Fruit fly (Drosophila melanogaster) whole organism, embryonic: Measurements from ENCODE around the gene wuho.

Experiments used
- ATbp ChIP-seq: fragments of 200-800 bp; sonication (Bioruptor generic); optimal IDR thresholded peaks from 2 replicates; lab custom pipeline; 2017; ENCODE audit warnings: missing biosample characterization, mild to moderate bottlenecking, missing genetic modification characterization, missing genetic modification reagents
- C15 ChIP-seq: fragments of 200-800 bp; sonication (Bioruptor generic); IDR thresholded peaks from 3 replicates; pipeline ENCODE4 v1.3.6; 2022; ENCODE audit warnings: missing biosample characterization, missing genetic modification characterization
- CG1024 ChIP-seq: fragments of 200-800 bp; sonication (Bioruptor generic); IDR thresholded peaks from 2 replicates; pipeline ENCODE4 v1.3.6; 2022; ENCODE audit warnings: missing biosample characterization, missing genetic modification characterization
- CG10321 ChIP-seq: fragments of 200-800 bp; sonication (Bioruptor generic); IDR thresholded peaks from 2 replicates; pipeline ENCODE4 v1.3.6; 2022; ENCODE audit warnings: missing biosample characterization, missing genetic modification characterization
- CG10565 ChIP-seq: fragments of 200-800 bp; sonication (Bioruptor generic); optimal IDR thresholded peaks from 3 replicates; lab custom pipeline; 2016; ENCODE audit warnings: missing biosample characterization, mild to moderate bottlenecking, missing genetic modification characterization
- CG10979 ChIP-seq: fragments of 200-800 bp; sonication (Bioruptor generic); optimal IDR thresholded peaks from 2 replicates; lab custom pipeline; 2018; ENCODE audit warnings: missing biosample characterization, mild to moderate bottlenecking, missing genetic modification characterization, moderate library complexity
- CG11696 ChIP-seq: fragments of 200-800 bp; sonication (Bioruptor generic); IDR thresholded peaks from 2 replicates; pipeline ENCODE4 v1.3.6; 2022; ENCODE audit warnings: missing biosample characterization, missing genetic modification characterization
- CG11723 ChIP-seq: fragments of 200-800 bp; sonication (Bioruptor generic); optimal IDR thresholded peaks from 2 replicates; lab custom pipeline; 2017; ENCODE audit warnings: missing biosample characterization, mild to moderate bottlenecking, missing genetic modification characterization
- CG12155 ChIP-seq: fragments of 200-800 bp; sonication (Bioruptor generic); optimal IDR thresholded peaks from 3 replicates; lab custom pipeline; 2016; ENCODE audit warnings: missing biosample characterization, missing genetic modification characterization
- CG1233 ChIP-seq: fragments of 200-800 bp; sonication (Bioruptor generic); optimal IDR thresholded peaks from 4 replicates; lab custom pipeline; 2018; ENCODE audit warnings: missing biosample characterization, mild to moderate bottlenecking, missing genetic modification characterization
- CG12942 ChIP-seq: fragments of 200-800 bp; sonication (Bioruptor generic); optimal IDR thresholded peaks from 3 replicates; lab custom pipeline; 2016; ENCODE audit warnings: missing biosample characterization, missing genetic modification characterization
- CG13775 ChIP-seq: fragments of 200-800 bp; sonication (Bioruptor generic); optimal IDR thresholded peaks from 3 replicates; lab custom pipeline; 2017; ENCODE audit warnings: missing biosample characterization, mild to moderate bottlenecking, missing genetic modification characterization
- CG14965 ChIP-seq: fragments of 200-800 bp; sonication (Bioruptor generic); optimal IDR thresholded peaks from 2 replicates; lab custom pipeline; 2016; ENCODE audit warnings: missing biosample characterization, missing genetic modification characterization, borderline replicate concordance
- CG15073 ChIP-seq: fragments of 200-800 bp; sonication (Bioruptor generic); optimal IDR thresholded peaks from 2 replicates; lab custom pipeline; 2016; ENCODE audit warnings: missing biosample characterization, missing genetic modification characterization
- CG1529 ChIP-seq: fragments of 200-800 bp; sonication (Bioruptor generic); optimal IDR thresholded peaks from 3 replicates; lab custom pipeline; 2018; ENCODE audit warnings: missing biosample characterization, missing genetic modification characterization
- CG17568 ChIP-seq: fragments of 200-800 bp; sonication (Bioruptor generic); optimal IDR thresholded peaks from 2 replicates; lab custom pipeline; 2018; ENCODE audit warnings: missing biosample characterization, mild to moderate bottlenecking, missing genetic modification characterization, moderate library complexity
- CG17912 ChIP-seq: fragments of 200-800 bp; sonication (Bioruptor generic); optimal IDR thresholded peaks from 2 replicates; lab custom pipeline; 2018; ENCODE audit warnings: missing biosample characterization, mild to moderate bottlenecking, missing genetic modification characterization
- CG18011 ChIP-seq: fragments of 200-800 bp; sonication (Bioruptor generic); optimal IDR thresholded peaks from 2 replicates; lab custom pipeline; 2017; ENCODE audit warnings: missing biosample characterization, missing genetic modification characterization, mild to moderate bottlenecking, moderate library complexity, missing genotype
- CG3065 ChIP-seq: fragments of 200-800 bp; sonication (Bioruptor generic); optimal IDR thresholded peaks from 2 replicates; lab custom pipeline; 2016; ENCODE audit warnings: missing biosample characterization, missing genetic modification characterization
- CG31365 ChIP-seq: fragments of 200-800 bp; sonication (Bioruptor generic); optimal IDR thresholded peaks from 2 replicates; lab custom pipeline; 2018; ENCODE audit warnings: missing biosample characterization, mild to moderate bottlenecking, missing genetic modification characterization
- CG34224 ChIP-seq: fragments of 200-800 bp; sonication (Bioruptor generic); IDR thresholded peaks from 3 replicates; pipeline ENCODE4 v1.3.6; 2022; ENCODE audit warnings: missing biosample characterization, missing genetic modification characterization; ENCODE audit not compliant: partially characterized antibody
- CG7963 ChIP-seq: fragments of 200-800 bp; sonication (Bioruptor generic); IDR thresholded peaks from 3 replicates; pipeline ENCODE4 v1.3.6; 2022; ENCODE audit warnings: missing biosample characterization, missing genetic modification characterization; ENCODE audit not compliant: partially characterized antibody
- CG8388 ChIP-seq: fragments of 200-800 bp; sonication (Bioruptor generic); optimal IDR thresholded peaks from 2 replicates; lab custom pipeline; 2019; ENCODE audit warnings: missing biosample characterization, mild to moderate bottlenecking, missing genetic modification characterization, moderate library complexity
- Chrac-16 ChIP-seq: fragments of 200-800 bp; sonication (Bioruptor generic); optimal IDR thresholded peaks from 3 replicates; lab custom pipeline; 2016; ENCODE audit warnings: missing biosample characterization, missing genetic modification characterization
- Dek ChIP-seq: fragments of 200-800 bp; sonication (Bioruptor generic); optimal IDR thresholded peaks from 3 replicates; lab custom pipeline; 2019; ENCODE audit warnings: missing biosample characterization, mild to moderate bottlenecking, missing genetic modification characterization, moderate library complexity
- Doc3 ChIP-seq: fragments of 200-800 bp; sonication (Bioruptor generic); IDR thresholded peaks from 3 replicates; pipeline ENCODE4 v1.3.6; 2022; ENCODE audit warnings: missing biosample characterization, missing genetic modification characterization; ENCODE audit not compliant: partially characterized antibody
- Gsc ChIP-seq: fragments of 200-800 bp; sonication (Bioruptor generic); IDR thresholded peaks from 2 replicates; pipeline ENCODE4 v1.3.6; 2022; ENCODE audit warnings: missing biosample characterization, missing genetic modification characterization
- H15 ChIP-seq: fragments of 200-800 bp; sonication (Bioruptor generic); IDR thresholded peaks from 3 replicates; pipeline ENCODE4 v1.3.6; 2022; ENCODE audit warnings: missing biosample characterization, missing genetic modification characterization
- Hr39 ChIP-seq: fragments of >200 bp; optimal IDR thresholded peaks from 2 replicates; lab custom pipeline; 2017
- Med ChIP-seq: fragments of 200-800 bp; sonication (Bioruptor generic); peaks from one replicate; lab custom pipeline; 2016; ENCODE audit warnings: missing biosample characterization, missing genetic modification characterization, mild to moderate bottlenecking, inconsistent platforms, moderate library complexity
- Mes4 ChIP-seq: fragments of 200-800 bp; sonication (Bioruptor generic); optimal IDR thresholded peaks from 2 replicates; lab custom pipeline; 2016; ENCODE audit warnings: missing biosample characterization, missing genetic modification characterization
- Neu2 ChIP-seq: fragments of 200-800 bp; sonication (Bioruptor generic); optimal IDR thresholded peaks from 3 replicates; lab custom pipeline; 2016; ENCODE audit warnings: missing biosample characterization, missing genetic modification characterization, borderline replicate concordance
- Poxn ChIP-seq: fragments of 200-800 bp; sonication (Bioruptor generic); IDR thresholded peaks from 2 replicates; pipeline ENCODE4 v1.3.6; 2022; ENCODE audit warnings: missing biosample characterization, missing genetic modification characterization
- Sry-δ ChIP-seq: fragments of 200-800 bp; sonication (Bioruptor generic); optimal IDR thresholded peaks from 2 replicates; lab custom pipeline; 2016; ENCODE audit warnings: missing biosample characterization, missing genetic modification characterization
- Vsx1 ChIP-seq: fragments of 200-800 bp; sonication (Bioruptor generic); optimal IDR thresholded peaks from 2 replicates; lab custom pipeline; 2017; ENCODE audit warnings: missing biosample characterization, mild to moderate bottlenecking, missing genetic modification characterization, missing genetic modification reagents
- bbx ChIP-seq: fragments of 200-800 bp; sonication (Bioruptor generic); IDR thresholded peaks from 2 replicates; pipeline ENCODE4 v1.3.6; 2022; ENCODE audit warnings: missing biosample characterization, missing genetic modification characterization; ENCODE audit not compliant: partially characterized antibody
- br ChIP-seq: fragments of >200 bp; optimal IDR thresholded peaks from 2 replicates; lab custom pipeline; 2017
- cg ChIP-seq: fragments of 200-800 bp; sonication (Bioruptor generic); optimal IDR thresholded peaks from 3 replicates; lab custom pipeline; 2019; ENCODE audit warnings: missing biosample characterization, mild to moderate bottlenecking, missing genetic modification characterization, moderate library complexity
- corto ChIP-seq: fragments of 200-800 bp; sonication (Bioruptor generic); optimal IDR thresholded peaks from 2 replicates; lab custom pipeline; 2016; ENCODE audit warnings: missing biosample characterization, mild to moderate bottlenecking, missing genetic modification characterization, moderate library complexity
- crc ChIP-seq: fragments of 200-800 bp; sonication (Bioruptor generic); optimal IDR thresholded peaks from 2 replicates; lab custom pipeline; 2016; ENCODE audit warnings: missing biosample characterization, missing genetic modification characterization
- dmrt99B ChIP-seq: fragments of 200-800 bp; sonication (Bioruptor generic); optimal IDR thresholded peaks from 2 replicates; lab custom pipeline; 2018; ENCODE audit warnings: missing biosample characterization, mild to moderate bottlenecking, missing genetic modification characterization, moderate library complexity
- ewg ChIP-seq: fragments of 200-800 bp; sonication (Bioruptor generic); optimal IDR thresholded peaks from 3 replicates; lab custom pipeline; 2017; ENCODE audit warnings: mild to moderate bottlenecking, missing biosample characterization, missing genetic modification reagents, missing genetic modification characterization
- gce ChIP-seq: fragments of 200-800 bp; sonication (Bioruptor generic); IDR thresholded peaks from 3 replicates; pipeline ENCODE4 v1.3.6; 2022; ENCODE audit warnings: missing biosample characterization, missing genetic modification characterization
- klu ChIP-seq: fragments of 200-800 bp; sonication (Bioruptor generic); IDR thresholded peaks from 2 replicates; pipeline ENCODE4 v1.3.6; 2022; ENCODE audit warnings: missing biosample characterization, missing genetic modification characterization
- lbe ChIP-seq: fragments of 200-800 bp; sonication (Bioruptor generic); optimal IDR thresholded peaks from 2 replicates; lab custom pipeline; 2016; ENCODE audit warnings: missing biosample characterization, mild to moderate bottlenecking, missing genetic modification characterization
- nmo ChIP-seq: fragments of 200-800 bp; sonication (Bioruptor generic); optimal IDR thresholded peaks from 2 replicates; lab custom pipeline; 2018; ENCODE audit warnings: missing biosample characterization, mild to moderate bottlenecking, missing genetic modification characterization, moderate library complexity
- seq ChIP-seq: fragments of 200-800 bp; sonication (Bioruptor generic); IDR thresholded peaks from 2 replicates; pipeline ENCODE4 v1.3.6; 2022; ENCODE audit warnings: missing biosample characterization, missing genetic modification characterization
- tio ChIP-seq: fragments of 200-800 bp; sonication (Bioruptor generic); optimal IDR thresholded peaks from 2 replicates; lab custom pipeline; 2017; ENCODE audit warnings: missing biosample characterization, missing genetic modification characterization, inconsistent platforms
- vfl ChIP-seq: fragments of 200-800 bp; sonication (Bioruptor generic); optimal IDR thresholded peaks from 2 replicates; lab custom pipeline; 2016; ENCODE audit warnings: missing biosample characterization, missing genetic modification characterization
- zfh2 ChIP-seq: fragments of 200-800 bp; sonication (Bioruptor generic); optimal IDR thresholded peaks from 2 replicates; lab custom pipeline; 2016; ENCODE audit warnings: missing biosample characterization, missing genetic modification characterization

The wuho gene

dm6 chrX:6330369-6330949 lies 42.6 kb downstream of the wuho start, which contains the start of gene CG42240 (continued):
- TF ChIP-seq crc, result peak; percentile 41
- no peak for TF ChIP-seq Poxn (GFP tag; lab: Robert Waterston, UW)
- TF ChIP-seq CG13775, result peak; percentile 88
- TF ChIP-seq Hr39 (lab: Kevin White, UChicago), result no peak
- peak; percentile 93 for TF ChIP-seq CG1529 (GFP tag; lab: Kevin White, UChicago)
- peak; percentile 29; the same call in 1 of the 2 replicates for TF ChIP-seq Gsc (GFP tag; lab: Robert Waterston, UW)
- TF ChIP-seq CG7963, result no peak
- peak; percentile 84 for TF ChIP-seq seq (GFP tag; lab: Robert Waterston, UW)
- peak; percentile 73 for TF ChIP-seq CG3065
- peak; percentile 46 for TF ChIP-seq zfh2 (GFP tag; lab: Kevin White, UChicago)
- TF ChIP-seq C15 (GFP tag; lab: Robert Waterston, UW), result 0 out of 3 replicates have a peak, but pooled peaks have one; percentile 49
- no peak for TF ChIP-seq CG11696 (GFP tag; lab: Robert Waterston, UW)
- no peak for TF ChIP-seq bbx (GFP tag; lab: Robert Waterston, UW)
- TF ChIP-seq CG10321 (GFP tag; lab: Robert Waterston, UW), result no peak
- TF ChIP-seq CG15073 (GFP tag; lab: Kevin White, UChicago), result peak; percentile 31
- peak; percentile 78 for TF ChIP-seq Vsx1 (GFP tag; lab: Kevin White, UChicago)
- peak; percentile 81 for TF ChIP-seq lbe (GFP tag; lab: Kevin White, UChicago)
- peak; percentile 96 for TF ChIP-seq dmrt99B
- TF ChIP-seq ATbp (GFP tag; lab: Kevin White, UChicago), result peak; percentile 87
- peak; percentile 96 for TF ChIP-seq nmo (GFP tag; lab: Kevin White, UChicago)
- peak; percentile 91 for TF ChIP-seq CG8388 (GFP tag; lab: Kevin White, UChicago)
- TF ChIP-seq CG17912, result no peak
- 0 out of 3 replicates have a peak, but pooled peaks have one; percentile 10 for TF ChIP-seq gce
- TF ChIP-seq klu (GFP tag; lab: Robert Waterston, UW), result peak; percentile 75
- peak; percentile 88 for TF ChIP-seq CG11723
- TF ChIP-seq H15 (GFP tag; lab: Robert Waterston, UW), result peak; percentile 71; the same call in 2 of the 3 replicates
- peak; percentile 22 for TF ChIP-seq cg (GFP tag; lab: Kevin White, UChicago)
- peak; percentile 94 for TF ChIP-seq CG10979 (tag; lab: Kevin White, UChicago)
- peak; percentile 45 for TF ChIP-seq CG31365 (tag; lab: Kevin White, UChicago)
- no peak for TF ChIP-seq CG14965
- TF ChIP-seq CG1024 (GFP tag; lab: Robert Waterston, UW), result 0 out of 2 replicates have a peak, but pooled peaks have one; percentile 9
- TF ChIP-seq br, result no peak
- TF ChIP-seq CG17568, result peak; percentile 76
- peak; percentile 24 for TF ChIP-seq Sry-δ (GFP tag; lab: Kevin White, UChicago)
- TF ChIP-seq Mes4 (GFP tag; lab: Kevin White, UChicago), result peak; percentile 82
- TF ChIP-seq CG10565, result peak; percentile 27
- peak; percentile 92 for TF ChIP-seq tio
- TF ChIP-seq Doc3 (GFP tag; lab: Robert Waterston, UW), result no peak
- TF ChIP-seq Neu2 (GFP tag; lab: Kevin White, UChicago), result no peak
- TF ChIP-seq CG12155 (GFP tag; lab: Kevin White, UChicago), result peak; percentile 75
- peak; percentile 81 for TF ChIP-seq CG12942 (GFP tag; lab: Kevin White, UChicago)
- peak; percentile 92 for TF ChIP-seq ewg (GFP tag; lab: Kevin White, UChicago)
- peak; percentile 88 for TF ChIP-seq CG1233
- TF ChIP-seq CG18011, result peak; percentile 74
- TF ChIP-seq Dek (tag; lab: Kevin White, UChicago), result peak; percentile 83
- peak; percentile 63 for TF ChIP-seq corto (GFP tag; lab: Kevin White, UChicago)
- peak; percentile 93 for TF ChIP-seq Med (GFP tag; lab: Kevin White, UChicago)
- TF ChIP-seq CG34224 (GFP tag; lab: Robert Waterston, UW), result no peak
- peak; percentile 88 for TF ChIP-seq Chrac-16
- no peak for TF ChIP-seq vfl (GFP tag; lab: Kevin White, UChicago)
